Worm (Caenorhabditis elegans): ENCODE measurements around the gene ZC518.8.

ce11 chrIV:12336893-12337627 lies 24.6 kb downstream of the ZC518.8 start, which contains the start of the genes F19B6.10 and wht-5:
- TF ChIP-seq ztf-23 (GFP tag; IDR thresholded peaks at IDR 0.05) (no peak), cog-1 (tag; optimal IDR thresholded peaks at IDR 0.05) (no peak), tab-1 (GFP tag; IDR thresholded peaks at IDR 0.05) (no peak), flt-1 (GFP tag; IDR thresholded peaks at IDR 0.05) (no peak), T22C8.4 (GFP tag; IDR thresholded peaks at IDR 0.05) (no peak)
